Worm (Caenorhabditis elegans): ENCODE results near the gene F22E5.11.
A peak's percentile ranks its signal among the peaks of the same experiment; 100 is the strongest.

Gene F22E5.11

ce11 chrII:2686985-2687675, 42.7 kb upstream of the F22E5.11 start, which contains the start of the genes sup-9 and nspf-1 (continued):
- TF ChIP-seq rnt-1 (tag; optimal IDR thresholded peaks at IDR 0.05) (peak; percentile 73), isw-1 (GFP tag; IDR thresholded peaks at IDR 0.05) (no peak), sptf-1 (tag; optimal IDR thresholded peaks at IDR 0.05) (no peak), nhr-28 (tag; optimal IDR thresholded peaks at IDR 0.05) (no peak), fos-1 (tag; optimal IDR thresholded peaks at IDR 0.05) (no peak), nhr-71 (tag; optimal IDR thresholded peaks at IDR 0.05) (peak; percentile 63), aly-2 (tag; optimal IDR thresholded peaks at IDR 0.05) (no peak), snu-23 (GFP tag; optimal IDR thresholded peaks at IDR 0.05) (peak; percentile 45), jun-1 (tag; optimal IDR thresholded peaks at IDR 0.05) (no peak), nhr-76 (tag; optimal IDR thresholded peaks at IDR 0.05) (no peak), C34B4.2 (tag; optimal IDR thresholded peaks at IDR 0.05) (no peak), nhr-47 (tag; optimal IDR thresholded peaks at IDR 0.05) (no peak), hpl-2 (GFP tag; optimal IDR thresholded peaks at IDR 0.05) (no peak), unc-30 (tag; optimal IDR thresholded peaks at IDR 0.05) (no peak), ets-5 (GFP tag; IDR thresholded peaks at IDR 0.05) (no peak), swsn-7 (tag; optimal IDR thresholded peaks at IDR 0.05) (peak; percentile 32), pax-3 (tag; optimal IDR thresholded peaks at IDR 0.05) (no peak), nhr-85 (tag) (no peak), skn-1 (tag; optimal IDR thresholded peaks at IDR 0.05) (no peak), nhr-77 (tag; optimal IDR thresholded peaks at IDR 0.05) (no peak), unc-130 (tag; optimal IDR thresholded peaks at IDR 0.05) (no peak), unc-98 (GFP tag; IDR thresholded peaks at IDR 0.05) (no peak), fkh-10 (GFP tag; optimal IDR thresholded peaks at IDR 0.05) (peak; percentile 63), efl-3 (GFP tag; optimal IDR thresholded peaks at IDR 0.05) (no peak), mef-2 (tag; optimal IDR thresholded peaks at IDR 0.05) (no peak), C16A3.4 (tag; optimal IDR thresholded peaks at IDR 0.05) (no peak), lsy-2 (tag; optimal IDR thresholded peaks at IDR 0.05) (peak in 1 of 2 experiments; percentile 46), xbp-1 (tag; optimal IDR thresholded peaks at IDR 0.05) (no peak), nhr-11 (tag; optimal IDR thresholded peaks at IDR 0.05) (no peak), F16B12.6 (tag; optimal IDR thresholded peaks at IDR 0.05) (no peak), egl-13 (tag; optimal IDR thresholded peaks at IDR 0.05) (no peak), ztf-11 (tag; optimal IDR thresholded peaks at IDR 0.05) (no peak), dsc-1 (tag; optimal IDR thresholded peaks at IDR 0.05) (peak; percentile 95), lin-13 (GFP tag; optimal IDR thresholded peaks at IDR 0.05) (peak; percentile 33), egl-27 (tag; optimal IDR thresholded peaks at IDR 0.05) (no peak), tbx-2 (tag; optimal IDR thresholded peaks at IDR 0.05) (no peak), nhr-19 (GFP tag; conservative IDR thresholded peaks at IDR 0.05) (peak; percentile 43), efl-1 (optimal IDR thresholded peaks at IDR 0.05) (peak; percentile 50 to 51), efl-1 (GFP tag; optimal IDR thresholded peaks at IDR 0.05 in 1 of 2) (no peak), tlp-1 (tag; optimal IDR thresholded peaks at IDR 0.05) (no peak), C04F5.9 (tag; optimal IDR thresholded peaks at IDR 0.05) (no peak)

DNA sequence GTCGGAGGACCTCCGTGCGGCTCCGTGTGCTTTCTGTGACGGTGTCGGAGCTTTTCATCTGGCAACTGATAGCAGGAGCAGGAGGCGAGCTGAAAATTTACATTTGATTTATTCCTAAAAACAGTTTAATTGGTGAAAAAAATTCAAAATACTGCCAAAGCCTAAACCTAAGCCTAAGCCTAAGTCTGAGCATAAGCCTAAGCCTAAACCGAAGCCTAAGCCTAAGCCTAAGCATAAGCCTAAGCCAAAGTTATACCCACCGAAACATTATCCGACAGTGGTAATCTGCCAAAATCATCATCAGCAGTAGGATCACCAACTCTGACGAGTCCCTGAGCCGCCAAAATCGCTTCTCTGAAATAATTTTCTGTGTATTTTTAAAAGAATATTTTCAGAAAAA, 40.4 kb upstream of the F22E5.11 start:
- TF ChIP-seq aly-2 (tag; optimal IDR thresholded peaks at IDR 0.05), result no peak
- TF ChIP-seq nhr-77 (tag; optimal IDR thresholded peaks at IDR 0.05), result no peak
- no peak for TF ChIP-seq ztf-11 (tag; optimal IDR thresholded peaks at IDR 0.05)
- no peak for TF ChIP-seq efl-1 (optimal IDR thresholded peaks at IDR 0.05)
- no peak for TF ChIP-seq efl-1 (GFP tag; optimal IDR thresholded peaks at IDR 0.05 in 1 of 2)
- TF ChIP-seq lin-14 (GFP tag; optimal IDR thresholded peaks at IDR 0.05), result no peak
- no peak for TF ChIP-seq lin-15B (tag; optimal IDR thresholded peaks at IDR 0.05)
- no peak for TF ChIP-seq fkh-4 (tag; optimal IDR thresholded peaks at IDR 0.05; ENCODE audit: borderline replicate concordance)
- no peak for TF ChIP-seq irx-1 (tag; optimal IDR thresholded peaks at IDR 0.05)
- no peak for TF ChIP-seq ces-1 (GFP tag; optimal IDR thresholded peaks at IDR 0.05)
- no peak for TF ChIP-seq mep-1 (tag; optimal IDR thresholded peaks at IDR 0.05)
- no peak for TF ChIP-seq ztf-4 (tag; optimal IDR thresholded peaks at IDR 0.05)
- no peak for TF ChIP-seq fkh-10 (GFP tag; optimal IDR thresholded peaks at IDR 0.05)
- TF ChIP-seq hlh-17 (GFP tag; optimal IDR thresholded peaks at IDR 0.05; ENCODE audit: borderline replicate concordance), result no peak
- no peak for TF ChIP-seq aha-1 (tag; optimal IDR thresholded peaks at IDR 0.05)
- no peak for TF ChIP-seq isw-1 (GFP tag; IDR thresholded peaks at IDR 0.05)
- no peak for TF ChIP-seq lir-3 (tag; optimal IDR thresholded peaks at IDR 0.05; ENCODE audit: poor library complexity)
- TF ChIP-seq ets-5 (GFP tag; IDR thresholded peaks at IDR 0.05), result no peak
- no peak for TF ChIP-seq unc-130 (tag; optimal IDR thresholded peaks at IDR 0.05)
